Fruit fly (Drosophila melanogaster) whole organism, pupa: ENCODE results near the gene lace.

Source experiments
- CG13204 ChIP-seq: fragments of 200-800 bp; sonication (Bioruptor generic); optimal IDR thresholded peaks from 2 replicates; lab custom pipeline; 2018; ENCODE audit warnings: missing biosample characterization, mild to moderate bottlenecking, missing genetic modification characterization, moderate library complexity
- D1 ChIP-seq: fragments of 200-800 bp; sonication (Bioruptor generic); optimal IDR thresholded peaks from 2 replicates; lab custom pipeline; 2018; ENCODE audit warnings: missing biosample characterization, mild to moderate bottlenecking, missing genetic modification characterization, moderate library complexity
- Ets98B ChIP-seq: fragments of 200-800 bp; sonication (Bioruptor generic); IDR thresholded peaks from 2 replicates; pipeline ENCODE4 v1.3.6; 2022; ENCODE audit warnings: missing biosample characterization, missing genetic modification characterization
- Pif1A ChIP-seq: fragments of 200-800 bp; sonication (Bioruptor generic); optimal IDR thresholded peaks from 3 replicates; lab custom pipeline; 2016; ENCODE audit warnings: missing biosample characterization, missing genetic modification characterization
- Pif1B ChIP-seq: fragments of 200-800 bp; sonication (Bioruptor generic); optimal IDR thresholded peaks from 3 replicates; lab custom pipeline; 2016; ENCODE audit warnings: missing biosample characterization, missing genetic modification characterization
- Snoo ChIP-seq: fragments of 200-800 bp; sonication (Bioruptor generic); optimal IDR thresholded peaks from 3 replicates; lab custom pipeline; 2017; ENCODE audit warnings: missing biosample characterization, mild to moderate bottlenecking, missing genetic modification characterization, inconsistent platforms
- fd96Ca ChIP-seq: fragments of 200-800 bp; sonication (Bioruptor generic); IDR thresholded peaks from 3 replicates; pipeline ENCODE4 v1.3.6; 2022; ENCODE audit warnings: missing biosample characterization, missing genetic modification characterization
- gl ChIP-seq: fragments of 200-800 bp; sonication (Bioruptor generic); optimal IDR thresholded peaks from 2 replicates; lab custom pipeline; 2018; ENCODE audit warnings: missing biosample characterization, mild to moderate bottlenecking, missing genetic modification characterization
- rn ChIP-seq: fragments of 200-800 bp; sonication (Bioruptor generic); IDR thresholded peaks from 2 replicates; pipeline ENCODE4 v1.3.6; 2022; ENCODE audit warnings: missing biosample characterization, missing genetic modification characterization

- TF ChIP-seq Pif1A (GFP tag; lab: Kevin White, UChicago) (no peak), D1 (tag; lab: Kevin White, UChicago) (no peak), fd96Ca (GFP tag; lab: Robert Waterston, UW) (no peak), Snoo (tag; lab: Kevin White, UChicago) (no peak), Pif1B (GFP tag; lab: Kevin White, UChicago) (no peak), gl (tag; lab: Kevin White, UChicago) (no peak), CG13204 (GFP tag; lab: Kevin White, UChicago) (no peak), rn (no peak), Ets98B (GFP tag; lab: Robert Waterston, UW) (no peak)
These were observed 5.6 kb downstream of the lace start for dm6 chr2L:15504534-15504933.
